Fruit fly (Drosophila melanogaster) whole organism: ENCODE measurements around the gene srl.

Experiments
- CG8478 ChIP-seq: fragments of >200 bp; optimal IDR thresholded peaks from 2 replicates; lab custom pipeline; 2018; ENCODE audit warnings: inconsistent platforms
- Dll ChIP-seq: fragments of >200 bp; optimal IDR thresholded peaks from 2 replicates; lab custom pipeline; 2017
- psq ChIP-seq: fragments of >200 bp; optimal IDR thresholded peaks from 2 replicates; lab custom pipeline; 2017

- TF ChIP-seq psq (no peak), Dll (lab: Kevin White, UChicago) (no peak), CG8478 (lab: Kevin White, UChicago) (no peak)
Measured at dm6 chr3R:4449256-4449655, 20.1 kb upstream of the srl start.
